Worm (Caenorhabditis elegans) whole organism, young adult: ENCODE results near the gene dars-2.
A peak's percentile ranks its signal among the peaks of the same experiment; 100 is the strongest.

ENCODE experiments used
- C17E4.6 ChIP-seq: fragments of 200-800 bp; sonication (Bioruptor generic); IDR thresholded peaks from 2 replicates; pipeline ENCODE4 v1.3.6; 2022; ENCODE audit warnings: missing genetic modification reagents, missing genetic modification characterization, missing compliant biosample characterization
- F33H1.4 ChIP-seq: fragments of 200-800 bp; sonication (Bioruptor generic); IDR thresholded peaks from 2 replicates; pipeline ENCODE4 v1.3.6; 2022; ENCODE audit warnings: missing genetic modification reagents, missing genetic modification characterization, missing compliant biosample characterization
- F37B4.10 ChIP-seq: fragments of 200-800 bp; sonication (Bioruptor generic); IDR thresholded peaks from 2 replicates; pipeline ENCODE4 v1.3.6; 2022; ENCODE audit warnings: missing genetic modification characterization, missing compliant biosample characterization
- F49E8.2 ChIP-seq: sonication (generic microtip); optimal IDR thresholded peaks from 3 replicates; lab custom pipeline; 2017; ENCODE audit warnings: missing genetic modification characterization, mild to moderate bottlenecking, missing compliant biosample characterization, antibody characterized with exemption, moderate library complexity; ENCODE audit not compliant: insufficient read depth
- F52B5.7 ChIP-seq: sonication (generic microtip); optimal IDR thresholded peaks from 2 replicates; lab custom pipeline; 2016; ENCODE audit warnings: mild to moderate bottlenecking, missing genetic modification characterization, missing compliant biosample characterization
- F57C9.4 ChIP-seq: sonication (generic microtip); optimal IDR thresholded peaks from 2 replicates; lab custom pipeline; 2017; ENCODE audit warnings: mild to moderate bottlenecking, missing genetic modification characterization, missing compliant biosample characterization
- K11D2.4 ChIP-seq: fragments of 200-800 bp; sonication (Bioruptor generic); IDR thresholded peaks from 2 replicates; pipeline ENCODE4 v1.3.6; 2022; ENCODE audit warnings: missing genetic modification reagents, missing genetic modification characterization, missing compliant biosample characterization
- T07F8.4 ChIP-seq: sonication (generic microtip); optimal IDR thresholded peaks from 2 replicates; lab custom pipeline; 2016; ENCODE audit warnings: mild to moderate bottlenecking, missing genetic modification characterization, moderate library complexity, missing compliant biosample characterization
- T26A5.8 ChIP-seq: sonication (generic microtip); optimal IDR thresholded peaks from 2 replicates; lab custom pipeline; 2016; ENCODE audit warnings: missing genetic modification characterization, missing compliant biosample characterization
- Y95B8A.8 ChIP-seq: fragments of 200-800 bp; sonication (Bioruptor generic); IDR thresholded peaks from 2 replicates; pipeline ENCODE4 v1.3.6; 2022; ENCODE audit warnings: missing genetic modification reagents, missing genetic modification characterization, missing compliant biosample characterization
- aptf-2 ChIP-seq: fragments of 200-800 bp; sonication (Bioruptor generic); conservative IDR thresholded peaks from 2 replicates; pipeline ENCODE4 v1.3.6; 2022; ENCODE audit warnings: missing genetic modification reagents, missing genetic modification characterization, missing compliant biosample characterization
- aptf-3 ChIP-seq: fragments of 200-800 bp; sonication (Bioruptor generic); IDR thresholded peaks from 2 replicates; pipeline ENCODE4 v1.3.6; 2022; ENCODE audit warnings: missing genetic modification characterization, missing compliant biosample characterization
- attf-3 ChIP-seq: fragments of 200-800 bp; sonication (Bioruptor generic); conservative IDR thresholded peaks from 2 replicates; pipeline ENCODE4 v1.3.6; 2022; ENCODE audit warnings: missing genetic modification reagents, missing genetic modification characterization, missing compliant biosample characterization
- bed-2 ChIP-seq: fragments of 200-800 bp; sonication (Bioruptor generic); IDR thresholded peaks from 2 replicates; pipeline ENCODE4 v1.3.6; 2022; ENCODE audit warnings: missing genetic modification reagents, missing genetic modification characterization, missing compliant biosample characterization
- cebp-2 ChIP-seq: fragments of 200-800 bp; sonication (Bioruptor generic); IDR thresholded peaks from 2 replicates; pipeline ENCODE4 v1.3.6; 2022; ENCODE audit warnings: missing genetic modification characterization, missing compliant biosample characterization
- ceh-100 ChIP-seq: fragments of 200-800 bp; sonication (Bioruptor generic); IDR thresholded peaks from 2 replicates; pipeline ENCODE4 v1.3.6; 2022; ENCODE audit warnings: missing genetic modification reagents, missing genetic modification characterization, missing compliant biosample characterization
- ceh-27 ChIP-seq: fragments of 200-800 bp; sonication (Bioruptor generic); optimal IDR thresholded peaks from 2 replicates; lab custom pipeline; 2018; ENCODE audit warnings: mild to moderate bottlenecking, missing genetic modification characterization, moderate library complexity, missing compliant biosample characterization
- ceh-79 ChIP-seq: sonication (generic microtip); optimal IDR thresholded peaks from 2 replicates; lab custom pipeline; 2017; ENCODE audit warnings: mild to moderate bottlenecking, missing genetic modification characterization, missing compliant biosample characterization
- chd-7 ChIP-seq: sonication (generic microtip); optimal IDR thresholded peaks from 2 replicates; lab custom pipeline; 2016; ENCODE audit warnings: mild to moderate bottlenecking, missing genetic modification characterization, moderate library complexity, missing compliant biosample characterization
- dpff-1 ChIP-seq: sonication (generic microtip); optimal IDR thresholded peaks from 2 replicates; lab custom pipeline; 2017; ENCODE audit warnings: mild to moderate bottlenecking, missing genetic modification characterization, missing compliant biosample characterization
- efl-1 ChIP-seq: fragments of 150-350 bp; optimal IDR thresholded peaks from 2 replicates; lab custom pipeline; 2014; ENCODE audit warnings: missing biosample characterization, missing genetic modification reagents, missing genetic modification characterization
- egrh-3 ChIP-seq: fragments of 200-800 bp; sonication (Bioruptor generic); IDR thresholded peaks from 2 replicates; pipeline ENCODE4 v1.3.6; 2022; ENCODE audit warnings: missing genetic modification reagents, missing genetic modification characterization, missing compliant biosample characterization
- ekl-4 ChIP-seq: fragments of 200-800 bp; sonication (Bioruptor generic); IDR thresholded peaks from 2 replicates; pipeline ENCODE4 v1.3.6; 2022; ENCODE audit warnings: missing genetic modification reagents, missing genetic modification characterization, missing compliant biosample characterization
- him-1 ChIP-seq: sonication (generic microtip); optimal IDR thresholded peaks from 2 replicates; lab custom pipeline; 2016; ENCODE audit warnings: missing genotype, missing genetic modification reagents, missing genetic modification characterization, missing compliant biosample characterization
- hlh-12 ChIP-seq: sonication (generic microtip); optimal IDR thresholded peaks from 2 replicates; lab custom pipeline; 2016; ENCODE audit warnings: missing genetic modification characterization, missing compliant biosample characterization
- hmg-1.2 ChIP-seq: fragments of 200-800 bp; sonication (Bioruptor generic); IDR thresholded peaks from 2 replicates; pipeline ENCODE4 v1.3.6; 2022; ENCODE audit warnings: missing genetic modification reagents, missing genetic modification characterization, missing compliant biosample characterization
- lsl-1 ChIP-seq: fragments of 200-800 bp; sonication (Bioruptor generic); optimal IDR thresholded peaks from 2 replicates; lab custom pipeline; 2018; ENCODE audit warnings: mild to moderate bottlenecking, missing genetic modification characterization, moderate library complexity, missing compliant biosample characterization
- madf-10 ChIP-seq: sonication (generic microtip); optimal IDR thresholded peaks from 2 replicates; lab custom pipeline; 2016; ENCODE audit warnings: mild to moderate bottlenecking, missing genetic modification characterization, missing compliant biosample characterization
- mes-4 ChIP-seq: sonication (generic microtip); optimal IDR thresholded peaks from 2 replicates; lab custom pipeline; 2016; ENCODE audit warnings: missing genotype, missing genetic modification characterization, missing compliant biosample characterization
- nfya-1 ChIP-seq: sonication (generic microtip); optimal IDR thresholded peaks from 2 replicates; lab custom pipeline; 2017; ENCODE audit warnings: antibody characterized with exemption, missing compliant biosample characterization, missing genetic modification characterization, borderline replicate concordance; ENCODE audit not compliant: insufficient read depth
- nfya-2 ChIP-seq: fragments of 200-800 bp; sonication (Bioruptor generic); IDR thresholded peaks from 2 replicates; pipeline ENCODE4 v1.3.6; 2022; ENCODE audit warnings: missing genetic modification reagents, missing genetic modification characterization, missing compliant biosample characterization
- nhr-179 ChIP-seq: sonication (generic microtip); optimal IDR thresholded peaks from 2 replicates; lab custom pipeline; 2016; ENCODE audit warnings: mild to moderate bottlenecking, missing genetic modification characterization, missing compliant biosample characterization
- nhr-80 ChIP-seq: sonication (generic microtip); optimal IDR thresholded peaks from 2 replicates; lab custom pipeline; 2016; ENCODE audit warnings: missing genetic modification characterization, missing compliant biosample characterization
- nhr-90 ChIP-seq: sonication (generic microtip); optimal IDR thresholded peaks from 2 replicates; lab custom pipeline; 2016; ENCODE audit warnings: missing genotype, mild to moderate bottlenecking, missing genetic modification characterization, missing compliant biosample characterization
- pbrm-1 ChIP-seq: fragments of 200-800 bp; sonication (Bioruptor generic); IDR thresholded peaks from 2 replicates; pipeline ENCODE4 v1.3.6; 2022; ENCODE audit warnings: missing genetic modification reagents, missing genetic modification characterization, missing compliant biosample characterization
- pha-4 ChIP-seq: fragments of 150-350 bp; sonication (generic microtip); optimal IDR thresholded peaks from 2 replicates; lab custom pipeline; 2014; ENCODE audit warnings: missing biosample characterization, missing genetic modification reagents, missing genetic modification characterization
- repo-1 ChIP-seq: sonication (generic microtip); optimal IDR thresholded peaks from 2 replicates; lab custom pipeline; 2017; ENCODE audit warnings: mild to moderate bottlenecking, missing genetic modification characterization, missing compliant biosample characterization
- snpc-1.3 ChIP-seq: sonication (generic microtip); optimal IDR thresholded peaks from 2 replicates; lab custom pipeline; 2017; ENCODE audit warnings: missing genetic modification characterization, mild to moderate bottlenecking, missing compliant biosample characterization, antibody characterized with exemption, moderate library complexity, missing genotype, missing genetic modification reagents; ENCODE audit not compliant: insufficient read depth
- snpc-4 ChIP-seq, 5 experiments: fragments of 150-350 bp in 1 of 5; sonication (generic microtip) in 4 of 5; optimal IDR thresholded peaks; 2 replicates each; lab custom pipeline; 2014 to 2018; ENCODE audit warnings: missing genetic modification characterization in 5 of 5, missing biosample characterization in 3 of 5, antibody characterized with exemption in 2 of 5, mild to moderate bottlenecking in 2 of 5, missing compliant biosample characterization in 2 of 5, missing genotype in 2 of 5, moderate library complexity in 2 of 5, missing genetic modification reagents in 1 of 5
- sptf-2 ChIP-seq: fragments of 200-800 bp; sonication (Bioruptor generic); optimal IDR thresholded peaks from 2 replicates; lab custom pipeline; 2018; ENCODE audit warnings: mild to moderate bottlenecking, missing genetic modification characterization, missing compliant biosample characterization
- tlf-1 ChIP-seq: fragments of 200-800 bp; sonication (Bioruptor generic); optimal IDR thresholded peaks from 2 replicates; lab custom pipeline; 2018; ENCODE audit warnings: mild to moderate bottlenecking, missing genetic modification characterization, missing compliant biosample characterization
- unc-130 ChIP-seq: sonication (generic microtip); optimal IDR thresholded peaks from 2 replicates; lab custom pipeline; 2016; ENCODE audit warnings: missing genetic modification reagents, missing genetic modification characterization, missing compliant biosample characterization
- unc-62 ChIP-seq: fragments of 150-350 bp; optimal IDR thresholded peaks from 2 replicates; lab custom pipeline; 2014; ENCODE audit warnings: missing biosample characterization, missing genetic modification reagents, missing genetic modification characterization
- zfh-2 ChIP-seq: fragments of 200-800 bp; sonication (Bioruptor generic); conservative IDR thresholded peaks from 2 replicates; pipeline ENCODE4 v1.3.6; 2022; ENCODE audit warnings: missing genetic modification reagents, missing genetic modification characterization, missing compliant biosample characterization
- zim-3 ChIP-seq: sonication (generic microtip); optimal IDR thresholded peaks from 2 replicates; lab custom pipeline; 2017; ENCODE audit warnings: mild to moderate bottlenecking, missing genetic modification characterization, moderate library complexity, missing compliant biosample characterization
- ztf-18 ChIP-seq: sonication (generic microtip); optimal IDR thresholded peaks from 2 replicates; lab custom pipeline; 2016; ENCODE audit warnings: missing genotype, mild to moderate bottlenecking, missing genetic modification characterization, missing compliant biosample characterization
- ztf-22 ChIP-seq: fragments of 200-800 bp; sonication (Bioruptor generic); optimal IDR thresholded peaks from 2 replicates; lab custom pipeline; 2018; ENCODE audit warnings: mild to moderate bottlenecking, missing genetic modification characterization, moderate library complexity, missing compliant biosample characterization

dars-2 gene

DNA sequence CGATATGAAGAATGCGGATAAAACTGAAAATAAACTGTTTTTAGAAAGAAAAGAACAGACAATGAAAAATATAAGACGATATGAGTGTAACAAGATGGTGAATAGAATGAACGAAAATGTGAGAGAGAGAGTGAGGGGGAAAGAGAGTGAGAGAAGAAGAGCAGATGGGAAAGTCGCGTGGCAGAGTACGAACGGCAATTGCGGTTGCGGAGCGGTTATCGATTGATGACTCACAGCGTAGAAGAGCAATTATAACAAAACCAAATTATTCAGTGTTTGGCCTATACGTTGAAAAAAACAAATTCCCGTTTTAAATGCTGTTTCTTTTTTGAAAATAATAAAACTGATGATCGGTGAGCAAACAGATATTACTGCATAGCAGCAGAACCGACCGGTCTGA, 16.8 kb downstream of the dars-2 start, which contains the start of gene pqn-53 (continued):
- no peak for TF ChIP-seq efl-1
- TF ChIP-seq snpc-4 (GFP tag; optimal IDR thresholded peaks at IDR 0.05; lab: Kevin White, UChicago), result no peak
- TF ChIP-seq snpc-4 (tag; optimal IDR thresholded peaks at IDR 0.05; lab: Kevin White, UChicago), result no peak
- no peak for TF ChIP-seq ceh-27 (GFP tag; lab: Kevin White, UChicago)
- TF ChIP-seq hlh-12 (tag; lab: Kevin White, UChicago), result no peak
- TF ChIP-seq zim-3 (tag; lab: Kevin White, UChicago), result no peak
- no peak for TF ChIP-seq T07F8.4 (tag; lab: Kevin White, UChicago)
- TF ChIP-seq hmg-1.2, result peak; percentile 26; the same call in 1 of the 2 replicates
- TF ChIP-seq T26A5.8 (tag; lab: Kevin White, UChicago), result no peak
- no peak for TF ChIP-seq dpff-1
- TF ChIP-seq madf-10 (tag; lab: Kevin White, UChicago), result no peak
- TF ChIP-seq snpc-1.3 (tag; lab: Kevin White, UChicago), result no peak
- no peak for TF ChIP-seq mes-4 (tag; lab: Kevin White, UChicago)
- TF ChIP-seq sptf-2 (GFP tag; lab: Kevin White, UChicago), result no peak
- TF ChIP-seq F49E8.2, result no peak
- no peak for TF ChIP-seq bed-2 (GFP tag; lab: Robert Waterston, UW)
- TF ChIP-seq unc-130 (GFP tag; lab: Kevin White, UChicago), result no peak
- no peak for TF ChIP-seq Y95B8A.8 (GFP tag; lab: Robert Waterston, UW)
- TF ChIP-seq ztf-22, result no peak
- no peak for TF ChIP-seq ceh-79 (tag; lab: Kevin White, UChicago)
- 0 out of 2 replicates have a peak, but pooled peaks have one; percentile 31 for TF ChIP-seq ekl-4 (GFP tag; lab: Robert Waterston, UW)
- no peak for TF ChIP-seq F57C9.4 (tag; lab: Kevin White, UChicago)
- no peak for TF ChIP-seq pha-4 (tag; lab: Kevin White, UChicago)
- no peak for TF ChIP-seq zfh-2 (GFP tag; lab: Robert Waterston, UW)
- TF ChIP-seq nhr-179 (tag; lab: Kevin White, UChicago), result no peak
- TF ChIP-seq nhr-90, result no peak
- TF ChIP-seq F37B4.10 (GFP tag; lab: Robert Waterston, UW), result no peak
- no peak for TF ChIP-seq cebp-2
- TF ChIP-seq nhr-80 (tag; lab: Kevin White, UChicago), result peak; percentile 12
- no peak for TF ChIP-seq ztf-18 (tag; lab: Kevin White, UChicago)
- no peak for TF ChIP-seq tlf-1

- TF ChIP-seq unc-62 (GFP tag; lab: Kevin White, UChicago), result no peak
- TF ChIP-seq F52B5.7 (tag; lab: Kevin White, UChicago), result no peak
- TF ChIP-seq nhr-179 (tag; lab: Kevin White, UChicago), result no peak
- TF ChIP-seq ztf-18 (tag; lab: Kevin White, UChicago), result no peak
- no peak for TF ChIP-seq dpff-1
- TF ChIP-seq egrh-3 (GFP tag; lab: Robert Waterston, UW), result no peak
- no peak for TF ChIP-seq C17E4.6 (GFP tag; lab: Robert Waterston, UW)
- TF ChIP-seq him-1, result no peak
- no peak for TF ChIP-seq F37B4.10 (GFP tag; lab: Robert Waterston, UW)
- no peak for TF ChIP-seq mes-4 (tag; lab: Kevin White, UChicago)
- TF ChIP-seq pbrm-1, result 0 out of 2 replicates have a peak, but pooled peaks have one; percentile 37
- TF ChIP-seq nfya-1, result no peak
- no peak for TF ChIP-seq aptf-2 (GFP tag; lab: Robert Waterston, UW)
- TF ChIP-seq F49E8.2, result no peak
- TF ChIP-seq aptf-3 (GFP tag; lab: Robert Waterston, UW), result no peak
- 0 out of 2 replicates have a peak, but pooled peaks have one; percentile 18 for TF ChIP-seq K11D2.4
- TF ChIP-seq tlf-1, result no peak
- TF ChIP-seq repo-1, result no peak
- peak; percentile 86 for TF ChIP-seq lsl-1
- no peak for TF ChIP-seq nfya-2
- no peak for TF ChIP-seq nhr-80 (tag; lab: Kevin White, UChicago)
- no peak for TF ChIP-seq chd-7
- TF ChIP-seq cebp-2, result no peak
- TF ChIP-seq ceh-100, result no peak
- TF ChIP-seq snpc-1.3 (tag; lab: Kevin White, UChicago), result no peak
- no peak for TF ChIP-seq T26A5.8 (tag; lab: Kevin White, UChicago)
- 0 out of 2 replicates have a peak, but pooled peaks have one; percentile 15 for TF ChIP-seq F33H1.4 (GFP tag; lab: Robert Waterston, UW)
- TF ChIP-seq attf-3, result no peak
Observed at ce11 chrV:12065859-12066258, 17.3 kb downstream of the dars-2 start.
